Worm (Caenorhabditis elegans): ENCODE results near the gene nep-2.

nep-2 gene

ce11 chrII:2710919-2711318, 14.6 kb downstream of the nep-2 start, which contains the start of gene T05A8.2:
T05A8.2 (minus strand) TSS chrII:2711019.
- TF ChIP-seq nhr-80 (tag; optimal IDR thresholded peaks at IDR 0.05), result no peak
- TF ChIP-seq lin-26 (GFP tag; IDR thresholded peaks at IDR 0.05), result no peak
- no peak for TF ChIP-seq B0035.1 (tag; optimal IDR thresholded peaks at IDR 0.05)
- TF ChIP-seq pha-4 (tag; optimal IDR thresholded peaks at IDR 0.05), result no peak
- no peak for TF ChIP-seq mxl-1 (tag; optimal IDR thresholded peaks at IDR 0.05)
- TF ChIP-seq zim-3 (tag; optimal IDR thresholded peaks at IDR 0.05), result no peak
- TF ChIP-seq B0336.3 (GFP tag; IDR thresholded peaks at IDR 0.05), result no peak
- TF ChIP-seq nfyb-1 (GFP tag; IDR thresholded peaks at IDR 0.05), result no peak
- no peak for TF ChIP-seq snpc-4 (GFP tag; optimal IDR thresholded peaks at IDR 0.05)
- no peak for TF ChIP-seq snpc-4 (tag; optimal IDR thresholded peaks at IDR 0.05)
- no peak for TF ChIP-seq ceh-27 (GFP tag; optimal IDR thresholded peaks at IDR 0.05)
- TF ChIP-seq madf-10 (tag; optimal IDR thresholded peaks at IDR 0.05), result no peak
- no peak for TF ChIP-seq ekl-4 (GFP tag; IDR thresholded peaks at IDR 0.05)
- TF ChIP-seq snpc-1.1 (tag; optimal IDR thresholded peaks at IDR 0.05; ENCODE audit: insufficient read depth), result no peak
- TF ChIP-seq nhr-27 (tag; optimal IDR thresholded peaks at IDR 0.05), result no peak
- no peak for TF ChIP-seq Y53G8AR.9 (GFP tag; conservative IDR thresholded peaks at IDR 0.05)

ce11 chrII:2709942-2710341, 15.6 kb downstream of the nep-2 start, which contains the start of gene T05A8.1:
T05A8.1 (minus strand) TSS chrII:2710042.
- no peak for TF ChIP-seq F52B5.7 (tag; optimal IDR thresholded peaks at IDR 0.05)
- no peak for TF ChIP-seq ztf-3 (GFP tag; optimal IDR thresholded peaks at IDR 0.05)
- no peak for TF ChIP-seq hmg-20 (GFP tag; IDR thresholded peaks at IDR 0.05)

- TF ChIP-seq snpc-4 (GFP tag; optimal IDR thresholded peaks at IDR 0.05), result no peak
- TF ChIP-seq snpc-4 (tag; optimal IDR thresholded peaks at IDR 0.05), result no peak
- TF ChIP-seq attf-5 (GFP tag; optimal IDR thresholded peaks at IDR 0.05), result peak; percentile 18
- TF ChIP-seq hmg-1.2 (GFP tag; IDR thresholded peaks at IDR 0.05), result peak; percentile 59; the same call in 1 of the 2 replicates
- no peak for TF ChIP-seq lin-26 (GFP tag; IDR thresholded peaks at IDR 0.05)
- no peak for TF ChIP-seq ZK185.1 (tag; optimal IDR thresholded peaks at IDR 0.05; ENCODE audit: poor library complexity, severe bottlenecking)
Measured at ce11 chrII:2707872-2708271, 17.7 kb downstream of the nep-2 start, which contains the start of gene Y47G7B.2. Y47G7B.2 (minus strand) TSS chrII:2708014.

ce11 chrII:2705200-2705599, 20.4 kb downstream of the nep-2 start, which contains the start of gene srh-128:
srh-128 (minus strand) TSS chrII:2705300.
- TF ChIP-seq F52B5.7 (tag; optimal IDR thresholded peaks at IDR 0.05) (no peak), zfh-2 (GFP tag; conservative IDR thresholded peaks at IDR 0.05) (no peak), ets-4 (GFP tag; optimal IDR thresholded peaks at IDR 0.05) (no peak), hlh-26 (GFP tag; conservative IDR thresholded peaks at IDR 0.05) (no peak), lin-40 (tag; optimal IDR thresholded peaks at IDR 0.05) (no peak), lir-1 (GFP tag; conservative IDR thresholded peaks at IDR 0.05) (no peak), lin-26 (GFP tag; IDR thresholded peaks at IDR 0.05) (no peak), snpc-4 (GFP tag; optimal IDR thresholded peaks at IDR 0.05) (no peak), snpc-4 (tag; optimal IDR thresholded peaks at IDR 0.05) (no peak), fkh-3 (tag; optimal IDR thresholded peaks at IDR 0.05) (no peak), hrde-1 (tag; optimal IDR thresholded peaks at IDR 0.05; ENCODE audit: borderline replicate concordance) (no peak), ztf-18 (tag; optimal IDR thresholded peaks at IDR 0.05) (no peak), rcor-1 (GFP tag; IDR thresholded peaks at IDR 0.05) (no peak), aptf-2 (GFP tag; conservative IDR thresholded peaks at IDR 0.05) (no peak), atf-7 (tag; optimal IDR thresholded peaks at IDR 0.05) (no peak), cebp-2 (GFP tag; IDR thresholded peaks at IDR 0.05) (no peak), F23B12.7 (tag; optimal IDR thresholded peaks at IDR 0.05; ENCODE audit: insufficient read depth) (no peak), F49E8.2 (tag; optimal IDR thresholded peaks at IDR 0.05; ENCODE audit: insufficient read depth) (no peak), nhr-120 (GFP tag; IDR thresholded peaks at IDR 0.05) (no peak)

Measured in whole organism, young adult.